Fruit fly (Drosophila melanogaster) whole organism, embryonic: Measurements from ENCODE around the gene trr.

Experiments used
- Abd-B ChIP-seq: fragments of 200-800 bp; sonication (Bioruptor generic); optimal IDR thresholded peaks from 2 replicates; lab custom pipeline; 2018; ENCODE audit warnings: missing biosample characterization, mild to moderate bottlenecking, missing genetic modification characterization, moderate library complexity
- B-H2 ChIP-seq: fragments of 200-800 bp; sonication (Bioruptor generic); optimal IDR thresholded peaks from 2 replicates; lab custom pipeline; 2018; ENCODE audit warnings: missing biosample characterization, mild to moderate bottlenecking, missing genetic modification characterization
- Bdp1 ChIP-seq: fragments of 200-800 bp; sonication (Bioruptor generic); optimal IDR thresholded peaks from 3 replicates; lab custom pipeline; 2016; ENCODE audit warnings: missing biosample characterization, missing genetic modification characterization
- CG10654 ChIP-seq: fragments of 200-800 bp; sonication (Bioruptor generic); optimal IDR thresholded peaks from 2 replicates; lab custom pipeline; 2016; ENCODE audit warnings: missing biosample characterization, missing genetic modification characterization
- CG11398 ChIP-seq: fragments of 200-800 bp; sonication (Bioruptor generic); optimal IDR thresholded peaks from 2 replicates; lab custom pipeline; 2016; ENCODE audit warnings: missing biosample characterization, missing genetic modification characterization
- CG12744 ChIP-seq: fragments of 200-800 bp; sonication (Bioruptor generic); optimal IDR thresholded peaks from 2 replicates; lab custom pipeline; 2016; ENCODE audit warnings: missing biosample characterization, missing genetic modification characterization
- CG12769 ChIP-seq: fragments of 200-800 bp; sonication (Bioruptor generic); optimal IDR thresholded peaks from 2 replicates; lab custom pipeline; 2019; ENCODE audit warnings: missing biosample characterization, mild to moderate bottlenecking, missing genetic modification characterization, moderate library complexity
- CG13296 ChIP-seq: fragments of 200-800 bp; sonication (Bioruptor generic); optimal IDR thresholded peaks from 3 replicates; lab custom pipeline; 2018; ENCODE audit warnings: missing biosample characterization, mild to moderate bottlenecking, missing genetic modification characterization
- CG14667 ChIP-seq: fragments of 200-800 bp; sonication (Bioruptor generic); IDR thresholded peaks from 2 replicates; pipeline ENCODE4 v1.3.6; 2022; ENCODE audit warnings: missing biosample characterization, missing genetic modification characterization
- CG14710 ChIP-seq: fragments of 200-800 bp; sonication (Bioruptor generic); optimal IDR thresholded peaks from 3 replicates; lab custom pipeline; 2019; ENCODE audit warnings: missing biosample characterization, mild to moderate bottlenecking, missing genetic modification characterization, moderate library complexity
- CG14860 ChIP-seq: fragments of 200-800 bp; sonication (Bioruptor generic); IDR thresholded peaks from 3 replicates; pipeline ENCODE4 v1.3.6; 2022; ENCODE audit warnings: missing biosample characterization, missing genetic modification characterization; ENCODE audit not compliant: partially characterized antibody
- CG15479 ChIP-seq: fragments of 200-800 bp; sonication (Bioruptor generic); optimal IDR thresholded peaks from 3 replicates; lab custom pipeline; 2019; ENCODE audit warnings: missing biosample characterization, mild to moderate bottlenecking, missing genetic modification characterization, moderate library complexity
- CG15514 ChIP-seq: fragments of 200-800 bp; sonication (Bioruptor generic); optimal IDR thresholded peaks from 3 replicates; lab custom pipeline; 2017; ENCODE audit warnings: missing biosample characterization, missing genetic modification characterization, mild to moderate bottlenecking, moderate library complexity, missing genetic modification reagents
- CG1603 ChIP-seq: fragments of 200-800 bp; sonication (Bioruptor generic); optimal IDR thresholded peaks from 2 replicates; lab custom pipeline; 2019; ENCODE audit warnings: missing biosample characterization, mild to moderate bottlenecking, missing genetic modification characterization, moderate library complexity
- CG17359 ChIP-seq: fragments of 200-800 bp; sonication (Bioruptor generic); optimal IDR thresholded peaks from 3 replicates; lab custom pipeline; 2018; ENCODE audit warnings: missing biosample characterization, mild to moderate bottlenecking, missing genetic modification characterization, moderate library complexity
- CG30020 ChIP-seq: fragments of 200-800 bp; optimal IDR thresholded peaks from 2 replicates; lab custom pipeline; 2019; ENCODE audit warnings: missing biosample characterization, mild to moderate bottlenecking, missing genetic modification characterization, moderate library complexity
- CG34376 ChIP-seq: fragments of 200-800 bp; sonication (Bioruptor generic); optimal IDR thresholded peaks from 2 replicates; lab custom pipeline; 2018; ENCODE audit warnings: missing biosample characterization, mild to moderate bottlenecking, missing genetic modification characterization
- CG3838 ChIP-seq: fragments of 200-800 bp; sonication (Bioruptor generic); optimal IDR thresholded peaks from 3 replicates; lab custom pipeline; 2016; ENCODE audit warnings: missing biosample characterization, missing genetic modification characterization
- CG6791 ChIP-seq: fragments of 200-800 bp; sonication (Bioruptor generic); IDR thresholded peaks from 3 replicates; pipeline ENCODE4 v1.3.6; 2022; ENCODE audit warnings: missing biosample characterization, missing genetic modification characterization; ENCODE audit not compliant: partially characterized antibody
- CG7928 ChIP-seq: fragments of 200-800 bp; sonication (Bioruptor generic); optimal IDR thresholded peaks from 2 replicates; lab custom pipeline; 2017; ENCODE audit warnings: missing biosample characterization, mild to moderate bottlenecking, missing genetic modification characterization
- CG8388 ChIP-seq: fragments of 200-800 bp; sonication (Bioruptor generic); optimal IDR thresholded peaks from 2 replicates; lab custom pipeline; 2019; ENCODE audit warnings: missing biosample characterization, mild to moderate bottlenecking, missing genetic modification characterization, moderate library complexity
- CTCF ChIP-seq: fragments of 200-800 bp; sonication (Bioruptor generic); optimal IDR thresholded peaks from 2 replicates; lab custom pipeline; 2017; ENCODE audit warnings: missing biosample characterization, mild to moderate bottlenecking, missing genetic modification characterization, moderate library complexity
- Doc2 ChIP-seq: fragments of 200-800 bp; sonication (Bioruptor generic); IDR thresholded peaks from 2 replicates; pipeline ENCODE4 v1.3.6; 2022; ENCODE audit warnings: missing biosample characterization, missing genetic modification characterization
- Dp ChIP-seq: fragments of 200-800 bp; sonication (Bioruptor generic); optimal IDR thresholded peaks from 2 replicates; lab custom pipeline; 2018; ENCODE audit warnings: missing biosample characterization, mild to moderate bottlenecking, missing genetic modification characterization, moderate library complexity
- E2f2 ChIP-seq: fragments of 200-800 bp; sonication (Bioruptor generic); IDR thresholded peaks from 2 replicates; pipeline ENCODE4 v1.3.6; 2022; ENCODE audit warnings: missing biosample characterization, missing genetic modification characterization
- Fer1 ChIP-seq: fragments of 200-800 bp; sonication (Bioruptor generic); optimal IDR thresholded peaks from 2 replicates; lab custom pipeline; 2017; ENCODE audit warnings: missing biosample characterization, mild to moderate bottlenecking, missing genetic modification characterization
- H15 ChIP-seq: fragments of 200-800 bp; sonication (Bioruptor generic); IDR thresholded peaks from 3 replicates; pipeline ENCODE4 v1.3.6; 2022; ENCODE audit warnings: missing biosample characterization, missing genetic modification characterization
- Hmr ChIP-seq: fragments of 200-800 bp; sonication (Bioruptor generic); optimal IDR thresholded peaks from 3 replicates; lab custom pipeline; 2017; ENCODE audit warnings: mild to moderate bottlenecking, missing biosample characterization, missing genetic modification reagents, missing genetic modification characterization
- Hr51 ChIP-seq, 2 experiments: fragments of 200-800 bp; sonication (Bioruptor generic); optimal IDR thresholded peaks; 2 replicates in 1 of 2; 3 replicates in 1 of 2; lab custom pipeline; 2016 to 2018; ENCODE audit warnings: missing biosample characterization in 2 of 2, missing genetic modification characterization in 2 of 2, mild to moderate bottlenecking in 1 of 2, moderate library complexity in 1 of 2
- Hsf ChIP-seq: fragments of 200-800 bp; sonication (Bioruptor generic); optimal IDR thresholded peaks from 3 replicates; lab custom pipeline; 2016; ENCODE audit warnings: missing biosample characterization, missing genetic modification characterization
- MTF-1 ChIP-seq: fragments of 200-800 bp; sonication (Bioruptor generic); optimal IDR thresholded peaks from 2 replicates; lab custom pipeline; 2018; ENCODE audit warnings: missing biosample characterization, mild to moderate bottlenecking, missing genetic modification characterization, borderline replicate concordance
- Med ChIP-seq: fragments of 200-800 bp; sonication (Bioruptor generic); peaks from one replicate; lab custom pipeline; 2016; ENCODE audit warnings: missing biosample characterization, missing genetic modification characterization, mild to moderate bottlenecking, inconsistent platforms, moderate library complexity
- Meics ChIP-seq: fragments of 200-800 bp; sonication (Bioruptor generic); optimal IDR thresholded peaks from 2 replicates; lab custom pipeline; 2017; ENCODE audit warnings: missing biosample characterization, mild to moderate bottlenecking, missing genetic modification characterization
- Nf-YB ChIP-seq: fragments of 200-800 bp; sonication (Bioruptor generic); optimal IDR thresholded peaks from 3 replicates; lab custom pipeline; 2019; ENCODE audit warnings: missing biosample characterization, mild to moderate bottlenecking, missing genetic modification characterization, moderate library complexity
- NfI ChIP-seq: fragments of 200-800 bp; sonication (Bioruptor generic); optimal IDR thresholded peaks from 3 replicates; lab custom pipeline; 2018; ENCODE audit warnings: missing biosample characterization, mild to moderate bottlenecking, missing genetic modification characterization, moderate library complexity
- ac ChIP-seq: fragments of 200-800 bp; sonication (Bioruptor generic); optimal IDR thresholded peaks from 3 replicates; lab custom pipeline; 2017; ENCODE audit warnings: missing biosample characterization, mild to moderate bottlenecking, missing genetic modification characterization
- cg ChIP-seq: fragments of 200-800 bp; sonication (Bioruptor generic); optimal IDR thresholded peaks from 3 replicates; lab custom pipeline; 2019; ENCODE audit warnings: missing biosample characterization, mild to moderate bottlenecking, missing genetic modification characterization, moderate library complexity
- chinmo ChIP-seq: fragments of 200-800 bp; sonication (Bioruptor generic); IDR thresholded peaks from 4 replicates; pipeline ENCODE4 v1.3.6; 2022; ENCODE audit warnings: missing biosample characterization, missing genetic modification characterization; ENCODE audit not compliant: partially characterized antibody
- cwo ChIP-seq: fragments of 200-800 bp; sonication (Bioruptor generic); optimal IDR thresholded peaks from 3 replicates; lab custom pipeline; 2017; ENCODE audit warnings: missing biosample characterization, missing genetic modification characterization, mild to moderate bottlenecking, moderate library complexity, missing genetic modification reagents
- dan ChIP-seq: fragments of 200-800 bp; sonication (Bioruptor generic); IDR thresholded peaks from 2 replicates; pipeline ENCODE4 v1.3.6; 2022; ENCODE audit warnings: missing biosample characterization, missing genetic modification characterization
- eve ChIP-seq, 2 experiments: fragments of >200 bp; optimal IDR thresholded peaks; 2 replicates each; lab custom pipeline; 2017; ENCODE audit warnings: missing biosample characterization in 2 of 2, missing genetic modification characterization in 2 of 2
- fd3F ChIP-seq: fragments of 200-800 bp; sonication (Bioruptor generic); optimal IDR thresholded peaks from 2 replicates; lab custom pipeline; 2018; ENCODE audit warnings: missing biosample characterization, mild to moderate bottlenecking, missing genetic modification characterization, moderate library complexity
- gem ChIP-seq: fragments of 200-800 bp; sonication (Bioruptor generic); optimal IDR thresholded peaks from 2 replicates; lab custom pipeline; 2019; ENCODE audit warnings: missing biosample characterization, mild to moderate bottlenecking, missing genetic modification characterization, moderate library complexity
- ind ChIP-seq: fragments of 200-800 bp; sonication (Bioruptor generic); optimal IDR thresholded peaks from 3 replicates; lab custom pipeline; 2016; ENCODE audit warnings: missing biosample characterization, missing genetic modification characterization
- klu ChIP-seq: fragments of 200-800 bp; sonication (Bioruptor generic); IDR thresholded peaks from 2 replicates; pipeline ENCODE4 v1.3.6; 2022; ENCODE audit warnings: missing biosample characterization, missing genetic modification characterization
- peb ChIP-seq: fragments of 200-800 bp; sonication (Bioruptor generic); IDR thresholded peaks from 2 replicates; pipeline ENCODE4 v1.3.6; 2022; ENCODE audit warnings: missing biosample characterization, missing genetic modification characterization
- run ChIP-seq: fragments of 200-800 bp; sonication (Bioruptor generic); optimal IDR thresholded peaks from 3 replicates; lab custom pipeline; 2018; ENCODE audit warnings: missing biosample characterization, mild to moderate bottlenecking, missing genetic modification characterization
- tx ChIP-seq: fragments of 200-800 bp; sonication (Bioruptor generic); optimal IDR thresholded peaks from 2 replicates; lab custom pipeline; 2016; ENCODE audit warnings: missing biosample characterization, missing genetic modification characterization
- unpg ChIP-seq: fragments of 200-800 bp; sonication (Bioruptor generic); optimal IDR thresholded peaks from 3 replicates; lab custom pipeline; 2018; ENCODE audit warnings: missing biosample characterization, mild to moderate bottlenecking, missing genetic modification characterization, moderate library complexity
- zfh1 ChIP-seq: fragments of 200-800 bp; sonication (Bioruptor generic); IDR thresholded peaks from 3 replicates; pipeline ENCODE4 v1.3.6; 2022; ENCODE audit warnings: missing biosample characterization, missing genetic modification characterization

trr gene

DNA sequence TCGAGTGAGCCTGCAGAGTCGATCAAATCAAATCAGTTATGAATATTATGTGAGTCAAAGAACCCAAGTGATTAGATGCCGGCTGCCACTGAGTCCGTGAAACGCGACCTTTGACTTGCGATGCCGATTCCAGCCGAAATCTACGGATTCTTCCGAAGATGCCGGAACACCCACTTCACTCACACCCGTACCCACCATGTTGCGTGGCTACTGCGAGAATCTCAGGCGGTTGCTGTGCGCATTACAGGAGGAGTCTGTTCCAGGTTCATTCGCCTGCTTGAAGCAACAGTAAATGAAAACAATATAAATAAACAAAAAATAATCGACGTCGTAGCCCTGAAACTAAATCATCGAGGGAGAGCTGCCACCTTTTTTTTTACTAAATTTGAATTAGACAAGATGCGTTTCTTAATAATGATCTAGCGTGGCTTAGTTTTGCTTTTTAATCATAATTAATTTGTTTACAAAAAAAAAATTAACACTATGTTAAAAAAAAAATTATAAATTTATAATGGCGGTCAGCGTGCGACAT lies 11.9 kb upstream of the trr start, which contains the start of gene Ldaf1 (continued):
- no peak for TF ChIP-seq Bdp1 (GFP tag; lab: Kevin White, UChicago)
- no peak for TF ChIP-seq Hr51 (GFP tag; optimal IDR thresholded peaks at IDR 0.05; lab: Kevin White, UChicago)
- TF ChIP-seq cg (GFP tag; lab: Kevin White, UChicago) = no peak
- TF ChIP-seq Nf-YB (GFP tag; lab: Kevin White, UChicago) = no peak
- no peak for TF ChIP-seq CG3838 (GFP tag; lab: Kevin White, UChicago)
- TF ChIP-seq unpg (GFP tag; lab: Kevin White, UChicago) = no peak
- TF ChIP-seq CG6791 (GFP tag; lab: Robert Waterston, UW) = no peak
- TF ChIP-seq gem = peak; percentile 16
- no peak for TF ChIP-seq peb (GFP tag; lab: Robert Waterston, UW)
- no peak for TF ChIP-seq klu (GFP tag; lab: Robert Waterston, UW)
- TF ChIP-seq dan (GFP tag; lab: Robert Waterston, UW) = no peak
- no peak for TF ChIP-seq chinmo (GFP tag; lab: Robert Waterston, UW)
- no peak for TF ChIP-seq cwo
- no peak for TF ChIP-seq ind (GFP tag; lab: Kevin White, UChicago)
- TF ChIP-seq tx (GFP tag; lab: Kevin White, UChicago) = no peak
- no peak for TF ChIP-seq H15
- peak; percentile 87 for TF ChIP-seq CG7928 (GFP tag; lab: Kevin White, UChicago)
- no peak for TF ChIP-seq CG12769 (tag; lab: Kevin White, UChicago)
- TF ChIP-seq Doc2 (GFP tag; lab: Robert Waterston, UW) = no peak
- TF ChIP-seq E2f2 (GFP tag; lab: Robert Waterston, UW) = peak; percentile 71
- no peak for TF ChIP-seq NfI (GFP tag; lab: Kevin White, UChicago)
- peak; percentile 22 for TF ChIP-seq CG14710 (tag; lab: Kevin White, UChicago)
- TF ChIP-seq ac (GFP tag; lab: Kevin White, UChicago) = no peak
- TF ChIP-seq Dp (GFP tag; lab: Kevin White, UChicago) = peak; percentile 54
- peak; percentile 26; the same call in 1 of the 3 replicates for TF ChIP-seq zfh1 (GFP tag; lab: Robert Waterston, UW)
- TF ChIP-seq CG8388 (GFP tag; lab: Kevin White, UChicago) = no peak
- no peak for TF ChIP-seq eve (GFP tag; optimal IDR thresholded peaks at IDR 0.05; lab: Kevin White, UChicago)
- TF ChIP-seq run (tag; lab: Kevin White, UChicago) = no peak
- TF ChIP-seq CG15514 = peak; percentile 69
- TF ChIP-seq CG14860 (GFP tag; lab: Robert Waterston, UW) = no peak
- TF ChIP-seq Hmr (GFP tag; lab: Kevin White, UChicago) = no peak
- TF ChIP-seq CG11398 (GFP tag; lab: Kevin White, UChicago) = no peak
- peak; percentile 19 for TF ChIP-seq B-H2 (GFP tag; lab: Kevin White, UChicago)
- TF ChIP-seq CG13296 (GFP tag; lab: Kevin White, UChicago) = no peak
- peak; percentile 21 for TF ChIP-seq CG1603 (tag; lab: Kevin White, UChicago)
- no peak for TF ChIP-seq Meics (GFP tag; lab: Kevin White, UChicago)
- TF ChIP-seq CTCF (GFP tag; lab: Kevin White, UChicago) = no peak
- TF ChIP-seq CG14667 (GFP tag; lab: Robert Waterston, UW) = no peak
- TF ChIP-seq MTF-1 (GFP tag; lab: Kevin White, UChicago) = no peak
- TF ChIP-seq CG15479 (GFP tag; lab: Kevin White, UChicago) = no peak
- peak; percentile 2 for TF ChIP-seq CG34376 (GFP tag; lab: Kevin White, UChicago)
- TF ChIP-seq Med = peak; percentile 64
- TF ChIP-seq Hsf (GFP tag; lab: Kevin White, UChicago) = no peak
- no peak for TF ChIP-seq fd3F (GFP tag; lab: Kevin White, UChicago)
- TF ChIP-seq CG30020 (tag; lab: Kevin White, UChicago) = no peak
- peak; percentile 5 for TF ChIP-seq Fer1 (GFP tag; lab: Kevin White, UChicago)
- no peak for TF ChIP-seq CG12744 (GFP tag; lab: Kevin White, UChicago)
- no peak for TF ChIP-seq CG17359 (tag; lab: Kevin White, UChicago)
- no peak for TF ChIP-seq Abd-B
- TF ChIP-seq CG10654 (GFP tag; lab: Kevin White, UChicago) = no peak
